Fruit fly (Drosophila melanogaster) whole organism, embryonic: ENCODE measurements around the gene sau.

ENCODE experiments used
- Ada2b ChIP-seq: fragments of 200-800 bp; sonication (Bioruptor generic); IDR thresholded peaks from 2 replicates; pipeline ENCODE4 v1.3.6; 2022; ENCODE audit warnings: missing biosample characterization, missing genetic modification characterization
- B-H1 ChIP-seq: fragments of 200-800 bp; sonication (Bioruptor generic); IDR thresholded peaks from 3 replicates; pipeline ENCODE4 v1.3.6; 2022; ENCODE audit warnings: missing biosample characterization, missing genetic modification characterization
- B-H2 ChIP-seq: fragments of 200-800 bp; sonication (Bioruptor generic); optimal IDR thresholded peaks from 2 replicates; lab custom pipeline; 2018; ENCODE audit warnings: missing biosample characterization, mild to moderate bottlenecking, missing genetic modification characterization
- CG1024 ChIP-seq: fragments of 200-800 bp; sonication (Bioruptor generic); IDR thresholded peaks from 2 replicates; pipeline ENCODE4 v1.3.6; 2022; ENCODE audit warnings: missing biosample characterization, missing genetic modification characterization
- CG10321 ChIP-seq: fragments of 200-800 bp; sonication (Bioruptor generic); IDR thresholded peaks from 2 replicates; pipeline ENCODE4 v1.3.6; 2022; ENCODE audit warnings: missing biosample characterization, missing genetic modification characterization
- CG11560 ChIP-seq: fragments of 200-800 bp; sonication (Bioruptor generic); IDR thresholded peaks from 3 replicates; pipeline ENCODE4 v1.3.6; 2022; ENCODE audit warnings: missing biosample characterization, missing genetic modification characterization
- CG13296 ChIP-seq: fragments of 200-800 bp; sonication (Bioruptor generic); optimal IDR thresholded peaks from 3 replicates; lab custom pipeline; 2018; ENCODE audit warnings: missing biosample characterization, mild to moderate bottlenecking, missing genetic modification characterization
- CG14965 ChIP-seq: fragments of 200-800 bp; sonication (Bioruptor generic); optimal IDR thresholded peaks from 2 replicates; lab custom pipeline; 2016; ENCODE audit warnings: missing biosample characterization, missing genetic modification characterization, borderline replicate concordance
- CG15696 ChIP-seq: fragments of 200-800 bp; sonication (Bioruptor generic); optimal IDR thresholded peaks from 2 replicates; lab custom pipeline; 2019; ENCODE audit warnings: missing biosample characterization, mild to moderate bottlenecking, missing genetic modification characterization, moderate library complexity
- CG18011 ChIP-seq: fragments of 200-800 bp; sonication (Bioruptor generic); optimal IDR thresholded peaks from 2 replicates; lab custom pipeline; 2017; ENCODE audit warnings: missing biosample characterization, missing genetic modification characterization, mild to moderate bottlenecking, moderate library complexity, missing genotype
- CG18262 ChIP-seq: fragments of 200-800 bp; optimal IDR thresholded peaks from 3 replicates; lab custom pipeline; 2019; ENCODE audit warnings: missing biosample characterization, mild to moderate bottlenecking, missing genetic modification characterization, moderate library complexity
- CG2199 ChIP-seq: fragments of 200-800 bp; sonication (Bioruptor generic); IDR thresholded peaks from 3 replicates; pipeline ENCODE4 v1.3.6; 2022; ENCODE audit warnings: missing biosample characterization, missing genetic modification characterization
- CG30020 ChIP-seq: fragments of 200-800 bp; optimal IDR thresholded peaks from 2 replicates; lab custom pipeline; 2019; ENCODE audit warnings: missing biosample characterization, mild to moderate bottlenecking, missing genetic modification characterization, moderate library complexity
- CG30403 ChIP-seq: fragments of 200-800 bp; sonication (Bioruptor generic); optimal IDR thresholded peaks from 3 replicates; lab custom pipeline; 2016; ENCODE audit warnings: missing biosample characterization, missing genetic modification characterization
- CG32767 ChIP-seq: fragments of 200-800 bp; sonication (Bioruptor generic); IDR thresholded peaks from 2 replicates; pipeline ENCODE4 v1.3.6; 2022; ENCODE audit warnings: missing biosample characterization, missing genetic modification characterization
- CG4328 ChIP-seq: fragments of 200-800 bp; sonication (Bioruptor generic); optimal IDR thresholded peaks from 3 replicates; lab custom pipeline; 2017; ENCODE audit warnings: missing biosample characterization, missing genetic modification reagents, missing genetic modification characterization
- CG6791 ChIP-seq: fragments of 200-800 bp; sonication (Bioruptor generic); IDR thresholded peaks from 3 replicates; pipeline ENCODE4 v1.3.6; 2022; ENCODE audit warnings: missing biosample characterization, missing genetic modification characterization; ENCODE audit not compliant: partially characterized antibody
- CG7357 ChIP-seq: fragments of 200-800 bp; sonication (Bioruptor generic); IDR thresholded peaks from 3 replicates; pipeline ENCODE4 v1.3.6; 2022; ENCODE audit warnings: missing biosample characterization, missing genetic modification characterization
- CG8924 ChIP-seq: fragments of 200-800 bp; optimal IDR thresholded peaks from 3 replicates; lab custom pipeline; 2019; ENCODE audit warnings: missing biosample characterization, mild to moderate bottlenecking, missing genetic modification characterization, moderate library complexity
- CG9437 ChIP-seq: fragments of 200-800 bp; sonication (Bioruptor generic); optimal IDR thresholded peaks from 2 replicates; lab custom pipeline; 2018; ENCODE audit warnings: missing biosample characterization, mild to moderate bottlenecking, missing genetic modification characterization
- CG9876 ChIP-seq: fragments of 200-800 bp; sonication (Bioruptor generic); optimal IDR thresholded peaks from 2 replicates; lab custom pipeline; 2016; ENCODE audit warnings: missing biosample characterization, missing genetic modification characterization
- CTCF ChIP-seq: fragments of 200-800 bp; sonication (Bioruptor generic); optimal IDR thresholded peaks from 2 replicates; lab custom pipeline; 2017; ENCODE audit warnings: missing biosample characterization, mild to moderate bottlenecking, missing genetic modification characterization, moderate library complexity
- Dbx ChIP-seq: fragments of 200-800 bp; sonication (Bioruptor generic); IDR thresholded peaks from 3 replicates; pipeline ENCODE4 v1.3.6; 2022; ENCODE audit warnings: missing biosample characterization, missing genetic modification characterization
- Drgx ChIP-seq: fragments of 200-800 bp; sonication (Bioruptor generic); IDR thresholded peaks from 2 replicates; pipeline ENCODE4 v1.3.6; 2022; ENCODE audit warnings: missing biosample characterization, missing genetic modification characterization
- HHEX ChIP-seq: fragments of 200-800 bp; sonication (Bioruptor generic); optimal IDR thresholded peaks from 3 replicates; lab custom pipeline; 2017; ENCODE audit warnings: missing biosample characterization, mild to moderate bottlenecking, missing genetic modification characterization, missing genetic modification reagents
- Hey ChIP-seq: fragments of 200-800 bp; sonication (Bioruptor generic); optimal IDR thresholded peaks from 3 replicates; lab custom pipeline; 2018; ENCODE audit warnings: missing biosample characterization, mild to moderate bottlenecking, missing genetic modification characterization
- Hr78 ChIP-seq, 2 experiments: fragments of 200-800 bp in 1 of 2; fragments of >200 bp in 1 of 2; sonication (Bioruptor generic) in 1 of 2; optimal IDR thresholded peaks; 2 replicates each; lab custom pipeline; 2017 to 2019; ENCODE audit warnings: missing biosample characterization in 2 of 2, missing genetic modification characterization in 2 of 2, mild to moderate bottlenecking in 1 of 2, moderate library complexity in 1 of 2
- Lhr ChIP-seq: fragments of 200-800 bp; sonication (Bioruptor generic); optimal IDR thresholded peaks from 3 replicates; lab custom pipeline; 2017; ENCODE audit warnings: mild to moderate bottlenecking, missing biosample characterization, missing genetic modification reagents, missing genetic modification characterization
- Meics ChIP-seq: fragments of 200-800 bp; sonication (Bioruptor generic); optimal IDR thresholded peaks from 2 replicates; lab custom pipeline; 2017; ENCODE audit warnings: missing biosample characterization, mild to moderate bottlenecking, missing genetic modification characterization
- NFAT ChIP-seq: fragments of 200-800 bp; sonication (Bioruptor generic); IDR thresholded peaks from 2 replicates; pipeline ENCODE4 v1.3.6; 2022; ENCODE audit warnings: missing biosample characterization, missing genetic modification characterization
- PHDP ChIP-seq: fragments of 200-800 bp; sonication (Bioruptor generic); optimal IDR thresholded peaks from 3 replicates; lab custom pipeline; 2018; ENCODE audit warnings: missing biosample characterization, mild to moderate bottlenecking, missing genetic modification characterization, moderate library complexity
- Side ChIP-seq: fragments of 200-800 bp; sonication (Bioruptor generic); optimal IDR thresholded peaks from 2 replicates; lab custom pipeline; 2016; ENCODE audit warnings: missing biosample characterization, missing genetic modification characterization
- Trl ChIP-seq, 3 experiments: fragments of >200 bp in 2 of 3; fragments of 200-800 bp in 1 of 3; sonication (Bioruptor generic) in 1 of 3; optimal IDR thresholded peaks; 2 replicates in 1 of 3; 3 replicates in 2 of 3; lab custom pipeline; 2016 to 2017; ENCODE audit warnings: missing biosample characterization in 1 of 3, missing genetic modification characterization in 1 of 3
- btn ChIP-seq: fragments of 200-800 bp; sonication (Bioruptor generic); optimal IDR thresholded peaks from 2 replicates; lab custom pipeline; 2016; ENCODE audit warnings: missing biosample characterization, missing genetic modification characterization
- chif ChIP-seq, 2 experiments: fragments of 200-800 bp; sonication (Bioruptor generic); optimal IDR thresholded peaks; 3 replicates each; lab custom pipeline; 2016; ENCODE audit warnings: missing biosample characterization in 2 of 2, missing genetic modification characterization in 2 of 2
- da ChIP-seq: fragments of 200-800 bp; sonication (Bioruptor generic); optimal IDR thresholded peaks from 2 replicates; lab custom pipeline; 2016; ENCODE audit warnings: missing biosample characterization, missing genetic modification characterization
- danr ChIP-seq: fragments of 200-800 bp; sonication (Bioruptor generic); IDR thresholded peaks from 2 replicates; pipeline ENCODE4 v1.3.6; 2022; ENCODE audit warnings: missing biosample characterization, missing genetic modification characterization
- disco-r ChIP-seq: fragments of 200-800 bp; sonication (Bioruptor generic); optimal IDR thresholded peaks from 2 replicates; lab custom pipeline; 2016; ENCODE audit warnings: missing biosample characterization, missing genetic modification characterization
- dm ChIP-seq: fragments of 200-800 bp; sonication (Bioruptor generic); optimal IDR thresholded peaks from 3 replicates; lab custom pipeline; 2016; ENCODE audit warnings: missing biosample characterization, missing genetic modification characterization
- dysf ChIP-seq: fragments of 200-800 bp; sonication (Bioruptor generic); IDR thresholded peaks from 3 replicates; pipeline ENCODE4 v1.3.6; 2022; ENCODE audit warnings: missing biosample characterization, missing genetic modification characterization
- gsb-n ChIP-seq: fragments of 200-800 bp; sonication (Bioruptor generic); optimal IDR thresholded peaks from 3 replicates; lab custom pipeline; 2018; ENCODE audit warnings: missing biosample characterization, mild to moderate bottlenecking, missing genetic modification characterization
- ham ChIP-seq: fragments of 200-800 bp; sonication (Bioruptor generic); IDR thresholded peaks from 2 replicates; pipeline ENCODE4 v1.3.6; 2022; ENCODE audit warnings: missing biosample characterization, missing genetic modification characterization
- kay ChIP-seq: fragments of 200-800 bp; sonication (Bioruptor generic); optimal IDR thresholded peaks from 2 replicates; lab custom pipeline; 2016; ENCODE audit warnings: missing biosample characterization, missing genetic modification characterization
- mam ChIP-seq: fragments of 200-800 bp; sonication (Bioruptor generic); optimal IDR thresholded peaks from 3 replicates; lab custom pipeline; 2016; ENCODE audit warnings: missing biosample characterization, missing genetic modification characterization
- mld ChIP-seq: fragments of 200-800 bp; sonication (Bioruptor generic); IDR thresholded peaks from 3 replicates; pipeline ENCODE4 v1.3.6; 2022; ENCODE audit warnings: missing biosample characterization, missing genetic modification characterization; ENCODE audit not compliant: partially characterized antibody
- so ChIP-seq: fragments of 200-800 bp; sonication (Bioruptor generic); IDR thresholded peaks from 3 replicates; pipeline ENCODE4 v1.3.6; 2022; ENCODE audit warnings: missing biosample characterization, missing genetic modification characterization
- ssp ChIP-seq: fragments of 200-800 bp; sonication (Bioruptor generic); IDR thresholded peaks from 2 replicates; pipeline ENCODE4 v1.3.6; 2022; ENCODE audit warnings: missing biosample characterization, missing genetic modification characterization
- tap ChIP-seq: fragments of 200-800 bp; optimal IDR thresholded peaks from 3 replicates; lab custom pipeline; 2019; ENCODE audit warnings: missing biosample characterization, mild to moderate bottlenecking, missing genetic modification characterization, moderate library complexity
- unpg ChIP-seq: fragments of 200-800 bp; sonication (Bioruptor generic); optimal IDR thresholded peaks from 3 replicates; lab custom pipeline; 2018; ENCODE audit warnings: missing biosample characterization, mild to moderate bottlenecking, missing genetic modification characterization, moderate library complexity
- zen2 ChIP-seq: fragments of 200-800 bp; sonication (Bioruptor generic); IDR thresholded peaks from 3 replicates; pipeline ENCODE4 v1.3.6; 2022; ENCODE audit warnings: missing biosample characterization, missing genetic modification characterization; ENCODE audit not compliant: partially characterized antibody
- zfh2 ChIP-seq: fragments of 200-800 bp; sonication (Bioruptor generic); optimal IDR thresholded peaks from 2 replicates; lab custom pipeline; 2016; ENCODE audit warnings: missing biosample characterization, missing genetic modification characterization

sau gene

DNA sequence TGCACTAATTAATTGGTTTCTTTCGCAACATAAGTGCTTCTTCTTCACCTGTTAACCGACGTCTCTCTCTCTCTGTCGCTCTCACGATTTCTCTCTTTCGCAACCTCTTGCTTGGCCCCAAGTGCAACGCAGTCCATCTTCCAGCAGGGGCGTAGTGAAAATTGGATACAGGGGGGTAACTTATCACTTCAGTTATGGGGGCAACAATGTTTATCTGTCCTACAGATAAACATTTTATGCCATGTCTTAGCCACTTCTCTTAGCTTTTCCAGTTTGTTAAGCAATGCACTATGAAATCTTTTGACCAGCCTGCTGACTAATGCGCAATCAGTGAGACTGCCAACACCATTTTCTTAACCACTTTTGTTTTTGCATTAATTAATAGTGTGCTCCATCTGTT lies 1.2 kb downstream of the sau start (continued):
- TF ChIP-seq kay (GFP tag; lab: Kevin White, UChicago): no peak
- peak; percentile 23 for TF ChIP-seq zfh2 (GFP tag; lab: Kevin White, UChicago)
- TF ChIP-seq dm: no peak
- TF ChIP-seq zen2: no peak
- TF ChIP-seq HHEX (GFP tag; lab: Kevin White, UChicago): peak; percentile 5
- TF ChIP-seq ssp (GFP tag; lab: Robert Waterston, UW): 0 out of 2 replicates have a peak, but pooled peaks have one; percentile 13
- TF ChIP-seq B-H1 (GFP tag; lab: Robert Waterston, UW): peak; percentile 35; the same call in 1 of the 3 replicates
- TF ChIP-seq unpg (GFP tag; lab: Kevin White, UChicago): peak; percentile 57
- 0 out of 3 replicates have a peak, but pooled peaks have one; percentile 10 for TF ChIP-seq Dbx
- no peak for TF ChIP-seq CG14965 (GFP tag; lab: Kevin White, UChicago)
- peak; percentile 6 for TF ChIP-seq mam (GFP tag; lab: Kevin White, UChicago)
- TF ChIP-seq ham: no peak
- TF ChIP-seq CG6791: no peak
- TF ChIP-seq CTCF (GFP tag; lab: Kevin White, UChicago): no peak
- no peak for TF ChIP-seq danr (GFP tag; lab: Robert Waterston, UW)
- TF ChIP-seq Hr78 (GFP tag; optimal IDR thresholded peaks at IDR 0.05; lab: Kevin White, UChicago): peak in 1 of 2 experiments; percentile 37
- peak; percentile 52 for TF ChIP-seq CG30403 (GFP tag; lab: Kevin White, UChicago)
- no peak for TF ChIP-seq NFAT (GFP tag; lab: Robert Waterston, UW)
- no peak for TF ChIP-seq gsb-n (tag; lab: Kevin White, UChicago)
- peak; percentile 16; the same call in 1 of the 2 replicates for TF ChIP-seq Ada2b
- peak; percentile 43 to 50 for TF ChIP-seq Trl (optimal IDR thresholded peaks at IDR 0.05; lab: Kevin White, UChicago)
- no peak for TF ChIP-seq Trl (GFP tag; optimal IDR thresholded peaks at IDR 0.05; lab: Kevin White, UChicago)
- TF ChIP-seq Drgx (GFP tag; lab: Robert Waterston, UW): peak; percentile 84
- peak; percentile 50; the same call in 1 of the 2 replicates for TF ChIP-seq CG1024 (GFP tag; lab: Robert Waterston, UW)
- peak; percentile 41 for TF ChIP-seq CG18262 (tag; lab: Kevin White, UChicago)
- peak; percentile 23 for TF ChIP-seq CG9876 (GFP tag; lab: Kevin White, UChicago)
- no peak for TF ChIP-seq btn (GFP tag; lab: Kevin White, UChicago)
- peak; percentile 30 for TF ChIP-seq CG4328 (GFP tag; lab: Kevin White, UChicago)
- no peak for TF ChIP-seq B-H2
- TF ChIP-seq CG7357 (GFP tag; lab: Robert Waterston, UW): 0 out of 3 replicates have a peak, but pooled peaks have one; percentile 6
- peak; percentile 41 for TF ChIP-seq CG13296 (GFP tag; lab: Kevin White, UChicago)
- peak; percentile 6 for TF ChIP-seq Side
- peak; percentile 18 for TF ChIP-seq CG18011 (GFP tag; lab: Kevin White, UChicago)
- peak; percentile 64 for TF ChIP-seq tap
- TF ChIP-seq CG11560: no peak
- no peak for TF ChIP-seq CG15696 (tag; lab: Kevin White, UChicago)
- TF ChIP-seq so (GFP tag; lab: Robert Waterston, UW): peak; percentile 61; the same call in 1 of the 3 replicates
- no peak for TF ChIP-seq CG30020 (tag; lab: Kevin White, UChicago)
- TF ChIP-seq da (GFP tag; lab: Kevin White, UChicago): no peak
- peak; percentile 14 for TF ChIP-seq CG8924 (tag; lab: Kevin White, UChicago)
- no peak for TF ChIP-seq Hey (tag; lab: Kevin White, UChicago)
- TF ChIP-seq Meics (GFP tag; lab: Kevin White, UChicago): peak; percentile 27
- TF ChIP-seq CG32767: peak; percentile 33; the same call in 1 of the 2 replicates
- no peak for TF ChIP-seq CG2199 (GFP tag; lab: Robert Waterston, UW)
- TF ChIP-seq dysf (GFP tag; lab: Robert Waterston, UW): peak; percentile 69
- peak; percentile 16 to 39 for TF ChIP-seq chif (GFP tag; optimal IDR thresholded peaks at IDR 0.05; lab: Kevin White, UChicago)
- TF ChIP-seq Lhr (GFP tag; lab: Kevin White, UChicago): no peak
- TF ChIP-seq mld (GFP tag; lab: Robert Waterston, UW): no peak
- no peak for TF ChIP-seq disco-r (GFP tag; lab: Kevin White, UChicago)
- peak; percentile 51 for TF ChIP-seq PHDP
- peak; percentile 19 for TF ChIP-seq CG9437 (GFP tag; lab: Kevin White, UChicago)
- no peak for TF ChIP-seq CG10321 (GFP tag; lab: Robert Waterston, UW)
